Worm (Caenorhabditis elegans): ENCODE measurements around the gene cdc-25.3.

Gene cdc-25.3

ce11 chrIII:8877002-8877401, 40.7 kb downstream of the cdc-25.3 start, which contains the start of gene K01F9.2:
Gene K01F9.2, minus strand, starts transcription at chrIII:8877128.
- TF ChIP-seq fkh-10 (GFP tag; optimal IDR thresholded peaks at IDR 0.05) (peak; percentile 96), snpc-4 (tag; optimal IDR thresholded peaks at IDR 0.05) (no peak), elt-3 (tag; optimal IDR thresholded peaks at IDR 0.05) (no peak)

ce11 chrIII:8873990-8874668, 43.6 kb downstream of the cdc-25.3 start:
- TF ChIP-seq nhr-28 (tag; optimal IDR thresholded peaks at IDR 0.05), result no peak
- TF ChIP-seq nhr-77 (tag; optimal IDR thresholded peaks at IDR 0.05), result no peak
- peak; percentile 21 for TF ChIP-seq fkh-2 (tag; optimal IDR thresholded peaks at IDR 0.05)
- TF ChIP-seq zag-1 (tag; optimal IDR thresholded peaks at IDR 0.05), result peak; percentile 46
- TF ChIP-seq ceh-16 (tag; optimal IDR thresholded peaks at IDR 0.05), result no peak
- TF ChIP-seq nhr-237 (tag; optimal IDR thresholded peaks at IDR 0.05), result no peak
- no peak for TF ChIP-seq pha-4 (tag; optimal IDR thresholded peaks at IDR 0.05)
- TF ChIP-seq nhr-76 (tag; optimal IDR thresholded peaks at IDR 0.05), result no peak
- peak; percentile 88 for TF ChIP-seq ama-1 (optimal IDR thresholded peaks at IDR 0.05)
- TF ChIP-seq unc-62 (GFP tag; optimal IDR thresholded peaks at IDR 0.05), result peak; percentile 67
- no peak for TF ChIP-seq daf-12 (tag; optimal IDR thresholded peaks at IDR 0.05)
- peak; percentile 88 for TF ChIP-seq fkh-10 (GFP tag; optimal IDR thresholded peaks at IDR 0.05)
- TF ChIP-seq nhr-23 (tag; optimal IDR thresholded peaks at IDR 0.05), result peak; percentile 10
- no peak for TF ChIP-seq aly-2 (tag; optimal IDR thresholded peaks at IDR 0.05)
- TF ChIP-seq hmg-11 (tag; optimal IDR thresholded peaks at IDR 0.05), result peak; percentile 96
- TF ChIP-seq elt-1 (tag; optimal IDR thresholded peaks at IDR 0.05), result peak; percentile 79
- TF ChIP-seq ceh-28 (tag; optimal IDR thresholded peaks at IDR 0.05), result no peak
- TF ChIP-seq elt-3 (tag; optimal IDR thresholded peaks at IDR 0.05), result no peak
- no peak for TF ChIP-seq ztf-4 (tag; optimal IDR thresholded peaks at IDR 0.05)
- no peak for TF ChIP-seq ceh-9 (tag; optimal IDR thresholded peaks at IDR 0.05)
- peak; percentile 30 for TF ChIP-seq snpc-4 (tag; optimal IDR thresholded peaks at IDR 0.05)
- TF ChIP-seq nhr-67 (tag; optimal IDR thresholded peaks at IDR 0.05), result no peak
- peak; percentile 57 for TF ChIP-seq sea-2 (GFP tag; optimal IDR thresholded peaks at IDR 0.05)
- peak; percentile 93 for TF ChIP-seq nfya-1 (tag; optimal IDR thresholded peaks at IDR 0.05; ENCODE audit: insufficient read depth)
- TF ChIP-seq ZK546.5 (tag; optimal IDR thresholded peaks at IDR 0.05), result no peak
- no peak for TF ChIP-seq elt-2 (tag; optimal IDR thresholded peaks at IDR 0.05)
- TF ChIP-seq ceh-82 (tag; optimal IDR thresholded peaks at IDR 0.05), result no peak
- peak; percentile 69 for TF ChIP-seq lin-15B (tag; optimal IDR thresholded peaks at IDR 0.05)
- TF ChIP-seq eor-1 (tag; optimal IDR thresholded peaks at IDR 0.05), result no peak
- no peak for TF ChIP-seq nhr-11 (tag; optimal IDR thresholded peaks at IDR 0.05)
- no peak for TF ChIP-seq nhr-12 (tag; optimal IDR thresholded peaks at IDR 0.05)
- no peak for TF ChIP-seq ztf-11 (tag; optimal IDR thresholded peaks at IDR 0.05)
- TF ChIP-seq skn-1 (tag; optimal IDR thresholded peaks at IDR 0.05), result no peak
- TF ChIP-seq R02D3.7 (tag; optimal IDR thresholded peaks at IDR 0.05), result no peak
- TF ChIP-seq egl-27 (tag; optimal IDR thresholded peaks at IDR 0.05), result no peak
- no peak for TF ChIP-seq mml-1 (tag; optimal IDR thresholded peaks at IDR 0.05)
- no peak for TF ChIP-seq nhr-25 (tag; optimal IDR thresholded peaks at IDR 0.05)
- no peak for TF ChIP-seq unc-39 (tag; optimal IDR thresholded peaks at IDR 0.05)
- TF ChIP-seq nhr-43 (tag; optimal IDR thresholded peaks at IDR 0.05; ENCODE audit: poor library complexity, severe bottlenecking), result peak; percentile 37
- TF ChIP-seq jun-1 (tag; optimal IDR thresholded peaks at IDR 0.05), result peak; percentile 51
- TF ChIP-seq tbx-2 (tag; optimal IDR thresholded peaks at IDR 0.05), result peak; percentile 79
- no peak for TF ChIP-seq mdl-1 (tag; optimal IDR thresholded peaks at IDR 0.05)
- TF ChIP-seq lsy-12 (tag; optimal IDR thresholded peaks at IDR 0.05), result peak; percentile 22
- TF ChIP-seq lin-39 (tag; optimal IDR thresholded peaks at IDR 0.05), result peak; percentile 99
- TF ChIP-seq pqm-1 (tag; optimal IDR thresholded peaks at IDR 0.05), result no peak
- no peak for TF ChIP-seq fos-1 (tag; optimal IDR thresholded peaks at IDR 0.05)
- TF ChIP-seq egl-5 (tag; optimal IDR thresholded peaks at IDR 0.05), result peak; percentile 68

Data from whole organism, L3 larva.